Fruit fly (Drosophila melanogaster) whole organism, embryonic: ENCODE data around the gene CG7519.
A peak's percentile ranks its signal among the peaks of the same experiment; 100 is the strongest.

Experiments used
- Blimp-1 ChIP-seq: fragments of 200-800 bp; sonication (Bioruptor generic); optimal IDR thresholded peaks from 3 replicates; lab custom pipeline; 2018; ENCODE audit warnings: missing biosample characterization, missing genetic modification characterization, mild to moderate bottlenecking, moderate library complexity, missing genetic modification reagents
- CG12391 ChIP-seq: fragments of 200-800 bp; sonication (Bioruptor generic); optimal IDR thresholded peaks from 3 replicates; lab custom pipeline; 2018; ENCODE audit warnings: missing biosample characterization, mild to moderate bottlenecking, missing genetic modification characterization, moderate library complexity
- CG12769 ChIP-seq: fragments of 200-800 bp; sonication (Bioruptor generic); optimal IDR thresholded peaks from 2 replicates; lab custom pipeline; 2019; ENCODE audit warnings: missing biosample characterization, mild to moderate bottlenecking, missing genetic modification characterization, moderate library complexity
- CG13424 ChIP-seq: fragments of 200-800 bp; sonication (Bioruptor generic); optimal IDR thresholded peaks from 2 replicates; lab custom pipeline; 2019; ENCODE audit warnings: missing biosample characterization, mild to moderate bottlenecking, missing genetic modification characterization, moderate library complexity
- CG14965 ChIP-seq: fragments of 200-800 bp; sonication (Bioruptor generic); optimal IDR thresholded peaks from 2 replicates; lab custom pipeline; 2016; ENCODE audit warnings: missing biosample characterization, missing genetic modification characterization, borderline replicate concordance
- CG15696 ChIP-seq: fragments of 200-800 bp; sonication (Bioruptor generic); optimal IDR thresholded peaks from 2 replicates; lab custom pipeline; 2019; ENCODE audit warnings: missing biosample characterization, mild to moderate bottlenecking, missing genetic modification characterization, moderate library complexity
- CG16779 ChIP-seq: fragments of 200-800 bp; sonication (Bioruptor generic); IDR thresholded peaks from 2 replicates; pipeline ENCODE4 v1.3.6; 2022; ENCODE audit warnings: missing biosample characterization, missing genetic modification characterization
- CG16815 ChIP-seq: fragments of 200-800 bp; sonication (Bioruptor generic); optimal IDR thresholded peaks from 3 replicates; lab custom pipeline; 2017; ENCODE audit warnings: missing biosample characterization, mild to moderate bottlenecking, missing genetic modification characterization
- CG2116 ChIP-seq: fragments of 200-800 bp; sonication (Bioruptor generic); optimal IDR thresholded peaks from 3 replicates; lab custom pipeline; 2018; ENCODE audit warnings: missing biosample characterization, mild to moderate bottlenecking, missing genetic modification characterization
- CG2678 ChIP-seq: fragments of 200-800 bp; sonication (Bioruptor generic); optimal IDR thresholded peaks from 3 replicates; lab custom pipeline; 2019; ENCODE audit warnings: missing biosample characterization, mild to moderate bottlenecking, missing genetic modification characterization, moderate library complexity
- CG30020 ChIP-seq: fragments of 200-800 bp; optimal IDR thresholded peaks from 2 replicates; lab custom pipeline; 2019; ENCODE audit warnings: missing biosample characterization, mild to moderate bottlenecking, missing genetic modification characterization, moderate library complexity
- CG3065 ChIP-seq: fragments of 200-800 bp; sonication (Bioruptor generic); optimal IDR thresholded peaks from 2 replicates; lab custom pipeline; 2016; ENCODE audit warnings: missing biosample characterization, missing genetic modification characterization
- CG42726 ChIP-seq: fragments of 200-800 bp; sonication (Bioruptor generic); IDR thresholded peaks from 2 replicates; pipeline ENCODE4 v1.3.6; 2022; ENCODE audit warnings: missing biosample characterization, missing genetic modification characterization; ENCODE audit not compliant: partially characterized antibody
- CG7963 ChIP-seq: fragments of 200-800 bp; sonication (Bioruptor generic); IDR thresholded peaks from 3 replicates; pipeline ENCODE4 v1.3.6; 2022; ENCODE audit warnings: missing biosample characterization, missing genetic modification characterization; ENCODE audit not compliant: partially characterized antibody
- CG8281 ChIP-seq: fragments of 200-800 bp; sonication (Bioruptor generic); optimal IDR thresholded peaks from 2 replicates; lab custom pipeline; 2018; ENCODE audit warnings: missing biosample characterization, mild to moderate bottlenecking, missing genetic modification characterization, moderate library complexity
- CG8765 ChIP-seq: fragments of 200-800 bp; sonication (Bioruptor generic); IDR thresholded peaks from 2 replicates; pipeline ENCODE4 v1.3.6; 2022; ENCODE audit warnings: missing biosample characterization, missing genetic modification characterization
- CG9932 ChIP-seq: fragments of 200-800 bp; sonication (Bioruptor generic); IDR thresholded peaks from 2 replicates; pipeline ENCODE4 v1.3.6; 2022; ENCODE audit warnings: missing biosample characterization, missing genetic modification characterization
- Dip2 ChIP-seq: fragments of 200-800 bp; sonication (Bioruptor generic); IDR thresholded peaks from 2 replicates; pipeline ENCODE4 v1.3.6; 2022; ENCODE audit warnings: missing biosample characterization, missing genetic modification characterization
- Fer1 ChIP-seq: fragments of 200-800 bp; sonication (Bioruptor generic); optimal IDR thresholded peaks from 2 replicates; lab custom pipeline; 2017; ENCODE audit warnings: missing biosample characterization, mild to moderate bottlenecking, missing genetic modification characterization
- Gsc ChIP-seq: fragments of 200-800 bp; sonication (Bioruptor generic); IDR thresholded peaks from 2 replicates; pipeline ENCODE4 v1.3.6; 2022; ENCODE audit warnings: missing biosample characterization, missing genetic modification characterization
- Lhr ChIP-seq: fragments of 200-800 bp; sonication (Bioruptor generic); optimal IDR thresholded peaks from 3 replicates; lab custom pipeline; 2017; ENCODE audit warnings: mild to moderate bottlenecking, missing biosample characterization, missing genetic modification reagents, missing genetic modification characterization
- MESR4 ChIP-seq: fragments of 200-800 bp; sonication (Bioruptor generic); optimal IDR thresholded peaks from 2 replicates; lab custom pipeline; 2018; ENCODE audit warnings: missing biosample characterization, mild to moderate bottlenecking, missing genetic modification characterization, moderate library complexity
- NK7.1 ChIP-seq: fragments of 200-800 bp; sonication (Bioruptor generic); optimal IDR thresholded peaks from 3 replicates; lab custom pipeline; 2016; ENCODE audit warnings: missing biosample characterization, missing genetic modification characterization
- Scr ChIP-seq: fragments of 200-800 bp; sonication (Bioruptor generic); IDR thresholded peaks from 2 replicates; pipeline ENCODE4 v1.3.6; 2022; ENCODE audit warnings: missing biosample characterization, missing genetic modification characterization; ENCODE audit not compliant: partially characterized antibody
- Ssrp ChIP-seq: fragments of 200-800 bp; sonication (Bioruptor generic); optimal IDR thresholded peaks from 2 replicates; lab custom pipeline; 2018; ENCODE audit warnings: missing biosample characterization, mild to moderate bottlenecking, missing genetic modification characterization, moderate library complexity
- Stat92E ChIP-seq, 3 experiments: fragments of >200 bp in 2 of 3; fragments of 200-800 bp in 1 of 3; sonication (Bioruptor generic) in 1 of 3; optimal IDR thresholded peaks; 2 replicates each; lab custom pipeline; 2017 to 2019; ENCODE audit warnings: missing biosample characterization in 3 of 3, missing genetic modification characterization in 3 of 3, mild to moderate bottlenecking in 1 of 3, moderate library complexity in 1 of 3
- Xbp1 ChIP-seq: fragments of 200-800 bp; sonication (Bioruptor generic); optimal IDR thresholded peaks from 3 replicates; lab custom pipeline; 2016; ENCODE audit warnings: missing biosample characterization, mild to moderate bottlenecking, missing genetic modification characterization
- Xrp1 ChIP-seq: fragments of 200-800 bp; sonication (Bioruptor generic); IDR thresholded peaks from 2 replicates; pipeline ENCODE4 v1.3.6; 2022; ENCODE audit warnings: missing biosample characterization, missing genetic modification characterization
- aop ChIP-seq: fragments of 200-800 bp; sonication (Bioruptor generic); IDR thresholded peaks from 2 replicates; pipeline ENCODE4 v1.3.6; 2022; ENCODE audit warnings: missing biosample characterization, missing genetic modification characterization
- bsh ChIP-seq, 2 experiments: fragments of 200-800 bp; sonication (Bioruptor generic); optimal IDR thresholded peaks; 2 replicates each; lab custom pipeline; 2017 to 2018; ENCODE audit warnings: mild to moderate bottlenecking in 2 of 2, missing biosample characterization in 2 of 2, missing genetic modification characterization in 2 of 2, moderate library complexity in 1 of 2
- disco-r ChIP-seq: fragments of 200-800 bp; sonication (Bioruptor generic); optimal IDR thresholded peaks from 2 replicates; lab custom pipeline; 2016; ENCODE audit warnings: missing biosample characterization, missing genetic modification characterization
- fu2 ChIP-seq: fragments of 200-800 bp; sonication (Bioruptor generic); optimal IDR thresholded peaks from 2 replicates; lab custom pipeline; 2016; ENCODE audit warnings: missing biosample characterization, missing genetic modification characterization
- grau ChIP-seq: fragments of 200-800 bp; optimal IDR thresholded peaks from 3 replicates; lab custom pipeline; 2019; ENCODE audit warnings: missing biosample characterization, mild to moderate bottlenecking, missing genetic modification characterization, moderate library complexity
- kah ChIP-seq: fragments of 200-800 bp; sonication (Bioruptor generic); optimal IDR thresholded peaks from 2 replicates; lab custom pipeline; 2018; ENCODE audit warnings: missing biosample characterization, mild to moderate bottlenecking, missing genetic modification characterization
- kay ChIP-seq: fragments of 200-800 bp; sonication (Bioruptor generic); optimal IDR thresholded peaks from 2 replicates; lab custom pipeline; 2016; ENCODE audit warnings: missing biosample characterization, missing genetic modification characterization
- lola ChIP-seq, 3 experiments: fragments of >200 bp in 2 of 3; fragments of 200-800 bp in 1 of 3; sonication (Bioruptor generic) in 1 of 3; optimal IDR thresholded peaks; 2 replicates each; lab custom pipeline; 2017 to 2019; ENCODE audit warnings: missing biosample characterization in 3 of 3, missing genetic modification characterization in 3 of 3, mild to moderate bottlenecking in 1 of 3, moderate library complexity in 1 of 3
- onecut ChIP-seq: fragments of 200-800 bp; sonication (Bioruptor generic); IDR thresholded peaks from 2 replicates; pipeline ENCODE4 v1.3.6; 2022; ENCODE audit warnings: missing biosample characterization, missing genetic modification characterization
- prd ChIP-seq, 3 experiments: fragments of >200 bp in 2 of 3; fragments of 200-800 bp in 1 of 3; sonication (Bioruptor generic) in 1 of 3; optimal IDR thresholded peaks in 2 of 3; IDR thresholded peaks in 1 of 3; 2 replicates in 2 of 3; 3 replicates in 1 of 3; pipeline versions ENCODE4 v1.3.6 to Lab custom; 2017 to 2022; ENCODE audit warnings: missing biosample characterization in 1 of 3, missing genetic modification characterization in 1 of 3
- row ChIP-seq: fragments of 200-800 bp; sonication (Bioruptor generic); IDR thresholded peaks from 3 replicates; pipeline ENCODE4 v1.3.6; 2022; ENCODE audit warnings: missing biosample characterization, missing genetic modification characterization
- slbo ChIP-seq: fragments of 200-800 bp; sonication (Bioruptor generic); IDR thresholded peaks from 2 replicates; pipeline ENCODE4 v1.3.6; 2022; ENCODE audit warnings: missing biosample characterization, missing genetic modification characterization
- stwl ChIP-seq: fragments of 200-800 bp; sonication (Bioruptor generic); optimal IDR thresholded peaks from 3 replicates; lab custom pipeline; 2018; ENCODE audit warnings: missing biosample characterization, mild to moderate bottlenecking, missing genetic modification characterization, moderate library complexity
- tap ChIP-seq: fragments of 200-800 bp; optimal IDR thresholded peaks from 3 replicates; lab custom pipeline; 2019; ENCODE audit warnings: missing biosample characterization, mild to moderate bottlenecking, missing genetic modification characterization, moderate library complexity
- usp ChIP-seq: fragments of >200 bp; optimal IDR thresholded peaks from 2 replicates; lab custom pipeline; 2017; ENCODE audit warnings: missing biosample characterization, missing genetic modification characterization
- wek ChIP-seq: fragments of 200-800 bp; sonication (Bioruptor generic); optimal IDR thresholded peaks from 3 replicates; lab custom pipeline; 2018; ENCODE audit warnings: missing biosample characterization, mild to moderate bottlenecking, missing genetic modification characterization, moderate library complexity
- z ChIP-seq: fragments of 200-800 bp; sonication (Bioruptor generic); IDR thresholded peaks from 3 replicates; pipeline ENCODE4 v1.3.6; 2022; ENCODE audit warnings: missing biosample characterization, missing genetic modification characterization
- zfh1 ChIP-seq: fragments of 200-800 bp; sonication (Bioruptor generic); IDR thresholded peaks from 3 replicates; pipeline ENCODE4 v1.3.6; 2022; ENCODE audit warnings: missing biosample characterization, missing genetic modification characterization

The CG7519 gene

dm6 chr3L:21539245-21540196 is 46.6 kb downstream of the CG7519 start, which contains the start of the genes COX8 and VhaM9.7-b (continued):
- no peak for TF ChIP-seq Fer1 (GFP tag; lab: Kevin White, UChicago)
- TF ChIP-seq CG16815 (GFP tag; lab: Kevin White, UChicago) = peak; percentile 45
- no peak for TF ChIP-seq wek (GFP tag; lab: Kevin White, UChicago)
- no peak for TF ChIP-seq Gsc
- TF ChIP-seq Xbp1 (GFP tag; lab: Kevin White, UChicago) = peak; percentile 72
- TF ChIP-seq CG8765 (GFP tag; lab: Robert Waterston, UW) = no peak
- TF ChIP-seq CG16779 (GFP tag; lab: Robert Waterston, UW) = peak; percentile 48; the same call in 1 of the 2 replicates
- TF ChIP-seq MESR4 (GFP tag; lab: Kevin White, UChicago) = peak; percentile 97
- TF ChIP-seq CG30020 = peak; percentile 75
- no peak for TF ChIP-seq bsh (GFP tag; optimal IDR thresholded peaks at IDR 0.05; lab: Kevin White, UChicago)
- no peak for TF ChIP-seq CG3065 (GFP tag; lab: Kevin White, UChicago)
- peak; percentile 10; the same call in 1 of the 2 replicates for TF ChIP-seq Xrp1 (GFP tag; lab: Robert Waterston, UW)
- no peak for TF ChIP-seq disco-r (GFP tag; lab: Kevin White, UChicago)
- TF ChIP-seq slbo = peak; percentile 80
- TF ChIP-seq NK7.1 (GFP tag; lab: Kevin White, UChicago) = no peak
- TF ChIP-seq prd (optimal IDR thresholded peaks at IDR 0.05; lab: Kevin White, UChicago) = no peak
- TF ChIP-seq prd (GFP tag; IDR thresholded peaks at IDR 0.05; lab: Robert Waterston, UW) = peak; percentile 78; the same call in 2 of the 3 replicates
- no peak for TF ChIP-seq tap (tag; lab: Kevin White, UChicago)
- TF ChIP-seq fu2 (GFP tag; lab: Kevin White, UChicago) = peak; percentile 2
- peak; percentile 11; the same call in 1 of the 2 replicates for TF ChIP-seq aop (GFP tag; lab: Robert Waterston, UW)
- TF ChIP-seq Stat92E (GFP tag; optimal IDR thresholded peaks at IDR 0.05; lab: Kevin White, UChicago) = no peak
- peak; percentile 64 for TF ChIP-seq CG8281 (tag; lab: Kevin White, UChicago)
- peak; percentile 88 for TF ChIP-seq CG9932 (GFP tag; lab: Robert Waterston, UW)
- peak; percentile 36 for TF ChIP-seq stwl (tag; lab: Kevin White, UChicago)
- no peak for TF ChIP-seq CG14965 (GFP tag; lab: Kevin White, UChicago)
- peak; percentile 80 for TF ChIP-seq zfh1 (GFP tag; lab: Robert Waterston, UW)
- TF ChIP-seq CG2678 (tag; lab: Kevin White, UChicago) = no peak
- TF ChIP-seq Ssrp (tag; lab: Kevin White, UChicago) = peak; percentile 71
- peak; percentile 70 for TF ChIP-seq CG13424
- TF ChIP-seq Lhr (GFP tag; lab: Kevin White, UChicago) = peak; percentile 61
- peak; percentile 20 for TF ChIP-seq kay (GFP tag; lab: Kevin White, UChicago)
- peak; percentile 33; the same call in 1 of the 3 replicates for TF ChIP-seq CG7963 (GFP tag; lab: Robert Waterston, UW)
- TF ChIP-seq Scr (GFP tag; lab: Robert Waterston, UW) = peak; percentile 77
- TF ChIP-seq usp (GFP tag; lab: Kevin White, UChicago) = no peak
- peak in 1 of 3 experiments; percentile 62 for TF ChIP-seq lola (GFP tag; optimal IDR thresholded peaks at IDR 0.05; lab: Kevin White, UChicago)
- TF ChIP-seq Blimp-1 (GFP tag; lab: Kevin White, UChicago) = no peak
- no peak for TF ChIP-seq Dip2 (GFP tag; lab: Robert Waterston, UW)
- peak; percentile 61 for TF ChIP-seq CG2116 (GFP tag; lab: Kevin White, UChicago)
- no peak for TF ChIP-seq z (GFP tag; lab: Robert Waterston, UW)
- TF ChIP-seq CG12769 = peak; percentile 56
- TF ChIP-seq row (GFP tag; lab: Robert Waterston, UW) = peak; percentile 91
- TF ChIP-seq CG12391 (tag; lab: Kevin White, UChicago) = no peak
- TF ChIP-seq onecut (GFP tag; lab: Robert Waterston, UW) = peak; percentile 82
- TF ChIP-seq kah (GFP tag; lab: Kevin White, UChicago) = peak; percentile 10
- peak; percentile 79 for TF ChIP-seq CG42726
- no peak for TF ChIP-seq grau (tag; lab: Kevin White, UChicago)
- peak; percentile 43 for TF ChIP-seq CG15696 (tag; lab: Kevin White, UChicago)
